Fruit fly (Drosophila melanogaster) whole organism, pupa: Measurements from ENCODE around the gene Nab2.

Experiments used
- CG10348 ChIP-seq: fragments of 200-800 bp; sonication (Bioruptor generic); IDR thresholded peaks from 2 replicates; pipeline ENCODE4 v1.3.6; 2022; ENCODE audit warnings: missing biosample characterization, missing genetic modification characterization
- CG12605 ChIP-seq: fragments of 200-800 bp; sonication (Bioruptor generic); IDR thresholded peaks from 2 replicates; pipeline ENCODE4 v1.3.6; 2022; ENCODE audit warnings: missing biosample characterization, missing genetic modification characterization
- CG13204 ChIP-seq: fragments of 200-800 bp; sonication (Bioruptor generic); optimal IDR thresholded peaks from 2 replicates; lab custom pipeline; 2018; ENCODE audit warnings: missing biosample characterization, mild to moderate bottlenecking, missing genetic modification characterization, moderate library complexity
- CG14655 ChIP-seq: fragments of 200-800 bp; sonication (Bioruptor generic); optimal IDR thresholded peaks from 3 replicates; lab custom pipeline; 2017; ENCODE audit warnings: mild to moderate bottlenecking, missing biosample characterization, missing genetic modification reagents, missing genetic modification characterization
- CG15710 ChIP-seq: fragments of 200-800 bp; sonication (Bioruptor generic); optimal IDR thresholded peaks from 2 replicates; lab custom pipeline; 2018; ENCODE audit warnings: missing biosample characterization, mild to moderate bottlenecking, missing genetic modification characterization, moderate library complexity
- CG17806 ChIP-seq: fragments of 200-800 bp; sonication (Bioruptor generic); optimal IDR thresholded peaks from 2 replicates; lab custom pipeline; 2018; ENCODE audit warnings: missing biosample characterization, mild to moderate bottlenecking, missing genetic modification characterization, moderate library complexity
- CG32121 ChIP-seq: fragments of 200-800 bp; sonication (Bioruptor generic); IDR thresholded peaks from 2 replicates; pipeline ENCODE4 v1.3.6; 2022; ENCODE audit warnings: missing biosample characterization, missing genetic modification characterization
- CG34367 ChIP-seq: fragments of 200-800 bp; sonication (Bioruptor generic); optimal IDR thresholded peaks from 2 replicates; lab custom pipeline; 2018; ENCODE audit warnings: missing biosample characterization, mild to moderate bottlenecking, missing genetic modification characterization
- CG4496 ChIP-seq: fragments of 200-800 bp; sonication (Bioruptor generic); IDR thresholded peaks from 3 replicates; pipeline ENCODE4 v1.3.6; 2022; ENCODE audit warnings: missing biosample characterization, missing genetic modification characterization
- CG8159 ChIP-seq: fragments of 200-800 bp; sonication (Bioruptor generic); optimal IDR thresholded peaks from 3 replicates; lab custom pipeline; 2018; ENCODE audit warnings: missing biosample characterization, mild to moderate bottlenecking, missing genetic modification characterization, moderate library complexity
- CG8301 ChIP-seq: fragments of 200-800 bp; sonication (Bioruptor generic); optimal IDR thresholded peaks from 2 replicates; lab custom pipeline; 2018; ENCODE audit warnings: missing biosample characterization, mild to moderate bottlenecking, missing genetic modification characterization
- CG9948 ChIP-seq: fragments of 200-800 bp; sonication (Bioruptor generic); optimal IDR thresholded peaks from 2 replicates; lab custom pipeline; 2018; ENCODE audit warnings: missing biosample characterization, mild to moderate bottlenecking, missing genetic modification characterization, moderate library complexity
- D1 ChIP-seq: fragments of 200-800 bp; sonication (Bioruptor generic); optimal IDR thresholded peaks from 2 replicates; lab custom pipeline; 2018; ENCODE audit warnings: missing biosample characterization, mild to moderate bottlenecking, missing genetic modification characterization, moderate library complexity
- EcR ChIP-seq: fragments of 200-800 bp; sonication (Bioruptor generic); optimal IDR thresholded peaks from 3 replicates; lab custom pipeline; 2019; ENCODE audit warnings: missing biosample characterization, missing genetic modification characterization, mild to moderate bottlenecking, moderate library complexity, missing genetic modification reagents
- Ets98B ChIP-seq: fragments of 200-800 bp; sonication (Bioruptor generic); IDR thresholded peaks from 2 replicates; pipeline ENCODE4 v1.3.6; 2022; ENCODE audit warnings: missing biosample characterization, missing genetic modification characterization
- Pif1A ChIP-seq: fragments of 200-800 bp; sonication (Bioruptor generic); optimal IDR thresholded peaks from 3 replicates; lab custom pipeline; 2016; ENCODE audit warnings: missing biosample characterization, missing genetic modification characterization
- Pif1B ChIP-seq: fragments of 200-800 bp; sonication (Bioruptor generic); optimal IDR thresholded peaks from 3 replicates; lab custom pipeline; 2016; ENCODE audit warnings: missing biosample characterization, missing genetic modification characterization
- Snoo ChIP-seq: fragments of 200-800 bp; sonication (Bioruptor generic); optimal IDR thresholded peaks from 3 replicates; lab custom pipeline; 2017; ENCODE audit warnings: missing biosample characterization, mild to moderate bottlenecking, missing genetic modification characterization, inconsistent platforms
- fd96Ca ChIP-seq: fragments of 200-800 bp; sonication (Bioruptor generic); IDR thresholded peaks from 3 replicates; pipeline ENCODE4 v1.3.6; 2022; ENCODE audit warnings: missing biosample characterization, missing genetic modification characterization
- gl ChIP-seq: fragments of 200-800 bp; sonication (Bioruptor generic); optimal IDR thresholded peaks from 2 replicates; lab custom pipeline; 2018; ENCODE audit warnings: missing biosample characterization, mild to moderate bottlenecking, missing genetic modification characterization
- rn ChIP-seq: fragments of 200-800 bp; sonication (Bioruptor generic); IDR thresholded peaks from 2 replicates; pipeline ENCODE4 v1.3.6; 2022; ENCODE audit warnings: missing biosample characterization, missing genetic modification characterization

The Nab2 gene

DNA sequence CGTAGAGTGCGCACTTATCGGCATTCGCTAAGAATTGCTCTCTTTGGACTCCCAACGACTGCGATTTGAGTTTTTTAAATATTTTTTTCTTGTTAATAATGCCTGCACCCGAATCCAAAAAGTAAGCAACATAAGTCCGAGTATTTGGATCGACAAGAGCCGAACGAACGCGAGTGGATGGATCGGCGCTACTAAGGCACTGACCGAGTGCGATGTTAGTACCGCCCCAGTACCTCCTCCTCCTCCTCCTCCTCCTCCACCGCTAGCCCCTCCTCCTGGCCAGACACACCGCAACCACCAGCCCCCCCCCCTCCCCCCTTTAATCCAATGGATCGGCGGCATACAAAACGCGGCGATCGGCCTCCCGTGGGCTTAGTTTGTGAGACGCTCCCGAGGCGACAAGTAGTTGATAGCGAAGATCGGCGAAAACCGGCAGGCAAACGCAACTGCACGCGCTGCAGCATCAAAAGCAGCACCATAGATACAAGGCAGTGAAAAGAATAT, 34.6 kb downstream of the Nab2 start, which contains the start of gene CG6356:
Gene CG6356, plus strand, starts transcription at position 374 of the 504 bp plus-strand sequence.
- TF ChIP-seq Ets98B (peak; percentile 42; the same call in 1 of the 2 replicates), CG14655 (peak; percentile 55), D1 (tag; lab: Kevin White, UChicago) (no peak), Pif1B (GFP tag; lab: Kevin White, UChicago) (no peak), CG32121 (GFP tag; lab: Robert Waterston, UW) (peak; percentile 62; the same call in 1 of the 2 replicates), CG8159 (tag; lab: Kevin White, UChicago) (no peak), Snoo (tag; lab: Kevin White, UChicago) (no peak), CG34367 (tag; lab: Kevin White, UChicago) (no peak), EcR (GFP tag; lab: Kevin White, UChicago) (peak; percentile 60), fd96Ca (GFP tag; lab: Robert Waterston, UW) (peak; percentile 50; the same call in 1 of the 3 replicates), CG13204 (GFP tag; lab: Kevin White, UChicago) (peak; percentile 86), Pif1A (GFP tag; lab: Kevin White, UChicago) (no peak), CG17806 (tag; lab: Kevin White, UChicago) (no peak), CG15710 (tag; lab: Kevin White, UChicago) (no peak), CG8301 (peak; percentile 25), CG9948 (tag; lab: Kevin White, UChicago) (no peak), rn (GFP tag; lab: Robert Waterston, UW) (no peak), CG12605 (GFP tag; lab: Robert Waterston, UW) (peak; percentile 47; the same call in 1 of the 2 replicates), gl (tag; lab: Kevin White, UChicago) (no peak), CG10348 (GFP tag; lab: Robert Waterston, UW) (no peak), CG4496 (GFP tag; lab: Robert Waterston, UW) (peak; percentile 67)

DNA sequence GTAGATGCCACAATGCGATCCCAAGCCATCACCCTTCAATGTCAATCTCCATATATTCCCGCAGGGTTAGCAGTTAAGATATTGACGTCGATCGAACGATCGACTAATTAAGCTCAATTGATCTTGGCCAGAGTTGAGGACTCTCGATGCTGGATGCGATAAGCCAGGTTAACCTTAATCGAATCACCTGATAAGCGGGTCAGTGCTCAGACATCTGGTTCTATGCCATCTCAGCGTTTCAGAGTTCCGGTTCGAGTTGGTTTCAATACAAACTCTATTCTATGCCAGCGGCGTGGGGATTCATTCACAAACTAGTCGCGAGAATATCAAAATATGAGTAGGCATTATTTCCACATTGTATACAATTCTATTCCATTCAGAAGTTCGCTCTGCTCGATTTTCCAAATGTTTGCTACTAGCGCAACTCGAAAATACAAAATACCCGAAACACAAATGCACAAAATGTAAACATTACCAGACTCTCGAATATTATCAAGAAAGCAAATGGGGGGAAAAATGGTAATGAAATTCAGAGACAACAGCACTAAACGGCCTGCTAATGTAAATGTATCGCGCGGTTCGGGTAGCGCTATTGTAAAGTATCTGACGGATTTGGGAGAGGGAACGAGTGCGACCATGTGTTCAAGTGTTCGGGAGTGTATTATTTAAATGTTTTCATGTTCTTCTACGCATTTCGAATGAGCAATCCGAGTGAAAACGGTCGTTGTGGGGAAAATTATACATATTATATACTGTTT, 35.5 kb downstream of the Nab2 start:
- no peak for TF ChIP-seq Snoo (tag; lab: Kevin White, UChicago)
- no peak for TF ChIP-seq EcR (GFP tag; lab: Kevin White, UChicago)
- no peak for TF ChIP-seq gl (tag; lab: Kevin White, UChicago)
- no peak for TF ChIP-seq Pif1B (GFP tag; lab: Kevin White, UChicago)
- TF ChIP-seq CG14655, result no peak
- no peak for TF ChIP-seq CG17806 (tag; lab: Kevin White, UChicago)
- TF ChIP-seq CG10348 (GFP tag; lab: Robert Waterston, UW), result no peak
- TF ChIP-seq Ets98B, result no peak
- TF ChIP-seq CG13204 (GFP tag; lab: Kevin White, UChicago), result no peak
- TF ChIP-seq CG12605 (GFP tag; lab: Robert Waterston, UW), result no peak
- TF ChIP-seq CG15710 (tag; lab: Kevin White, UChicago), result no peak
- TF ChIP-seq CG8159 (tag; lab: Kevin White, UChicago), result no peak
- TF ChIP-seq CG4496 (GFP tag; lab: Robert Waterston, UW), result no peak
- no peak for TF ChIP-seq CG32121 (GFP tag; lab: Robert Waterston, UW)
- TF ChIP-seq D1 (tag; lab: Kevin White, UChicago), result no peak
- no peak for TF ChIP-seq CG9948 (tag; lab: Kevin White, UChicago)
- TF ChIP-seq fd96Ca (GFP tag; lab: Robert Waterston, UW), result no peak
- TF ChIP-seq CG8301, result no peak
- no peak for TF ChIP-seq CG34367 (tag; lab: Kevin White, UChicago)

DNA sequence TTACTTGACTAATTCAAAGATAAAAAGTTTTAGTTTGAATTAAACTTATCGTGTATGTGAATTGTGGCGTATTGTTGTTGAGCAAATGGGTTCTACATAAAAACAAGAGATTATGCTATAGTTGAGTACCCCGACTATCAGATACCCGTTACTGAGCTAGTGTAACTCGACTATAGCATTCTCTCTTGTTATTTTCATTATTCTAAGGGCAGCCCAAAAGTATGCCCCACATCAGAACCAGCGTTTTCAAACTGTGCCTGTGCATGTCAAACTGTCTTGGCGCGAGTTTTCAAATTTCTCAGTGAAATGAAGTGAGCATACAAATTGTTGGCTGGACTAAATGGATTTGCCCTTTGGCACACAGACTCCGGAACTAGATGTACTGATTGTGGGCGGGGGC, 38.9 kb downstream of the Nab2 start, which contains the start of gene shps:
Gene shps, plus strand, starts transcription at position 282 of the 400 bp plus-strand sequence.
- TF ChIP-seq CG9948 (tag; lab: Kevin White, UChicago), result no peak
- 0 out of 2 replicates have a peak, but pooled peaks have one; percentile 9 for TF ChIP-seq CG32121 (GFP tag; lab: Robert Waterston, UW)
- no peak for TF ChIP-seq fd96Ca (GFP tag; lab: Robert Waterston, UW)
- TF ChIP-seq D1 (tag; lab: Kevin White, UChicago), result no peak
- no peak for TF ChIP-seq CG17806 (tag; lab: Kevin White, UChicago)
- peak; percentile 21 for TF ChIP-seq EcR (GFP tag; lab: Kevin White, UChicago)
- no peak for TF ChIP-seq CG4496 (GFP tag; lab: Robert Waterston, UW)
- no peak for TF ChIP-seq CG8159 (tag; lab: Kevin White, UChicago)

DNA sequence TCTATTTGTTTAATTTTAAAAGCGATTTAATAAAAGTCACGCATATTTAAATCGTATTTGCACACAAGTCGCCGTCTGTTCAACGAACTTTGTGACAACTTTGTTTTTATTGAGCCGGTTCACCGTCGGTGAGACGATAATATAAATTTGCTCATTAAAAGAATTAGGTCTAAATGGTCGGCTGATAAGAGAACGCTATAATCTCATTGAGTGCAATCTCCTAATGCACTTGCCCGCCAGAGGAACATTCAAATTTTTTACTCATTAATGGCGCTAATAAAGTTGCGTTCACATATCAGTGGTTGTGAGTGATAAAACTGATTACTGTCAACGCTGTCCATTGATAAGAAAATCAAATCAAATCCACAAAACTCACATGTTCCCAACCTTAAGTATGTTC, 39.5 kb downstream of the Nab2 start:
- TF ChIP-seq fd96Ca (GFP tag; lab: Robert Waterston, UW) (no peak), EcR (GFP tag; lab: Kevin White, UChicago) (no peak), Snoo (tag; lab: Kevin White, UChicago) (no peak), CG8301 (no peak), D1 (tag; lab: Kevin White, UChicago) (no peak), CG34367 (tag; lab: Kevin White, UChicago) (no peak)
